Fruit fly (Drosophila melanogaster) S2 (cell line): ENCODE results near the gene Nepl14.

Experiments used
- CG8478 ChIP-seq: fragments of >200 bp; optimal IDR thresholded peaks from 2 replicates; lab custom pipeline; 2018
- CTCF ChIP-seq, 2 experiments: fragments of >200 bp; optimal IDR thresholded peaks; 2 replicates each; lab custom pipeline; 2018

The Nepl14 gene

dm6 chr3R:22763587-22763986 is at the start of gene Nepl14:
Nepl14 (minus strand) TSS chr3R:22763711.
- TF ChIP-seq CTCF (optimal IDR thresholded peaks at IDR 0.05; lab: Kevin White, UChicago) (no peak), CG8478 (lab: Kevin White, UChicago) (no peak)

- TF ChIP-seq CTCF (optimal IDR thresholded peaks at IDR 0.05; lab: Kevin White, UChicago) = peak; percentile 62 to 66
- no peak for TF ChIP-seq CG8478 (lab: Kevin White, UChicago)
These were observed 46.8 kb upstream of the Nepl14 start for dm6 chr3R:22810277-22810676.

dm6 chr3R:22807132-22807531 is 43.6 kb upstream of the Nepl14 start:
- TF ChIP-seq CTCF (optimal IDR thresholded peaks at IDR 0.05; lab: Kevin White, UChicago) = no peak
- no peak for TF ChIP-seq CG8478 (lab: Kevin White, UChicago)

- TF ChIP-seq CG8478 (lab: Kevin White, UChicago) (no peak), CTCF (optimal IDR thresholded peaks at IDR 0.05; lab: Kevin White, UChicago) (no peak)
These were observed 40.3 kb upstream of the Nepl14 start, which contains the start of gene CG7031 for dm6 chr3R:22803655-22804341. CG7031 (plus strand) TSS chr3R:22804291.

- TF ChIP-seq CTCF (optimal IDR thresholded peaks at IDR 0.05; lab: Kevin White, UChicago) (peak; percentile 56 to 78), CG8478 (lab: Kevin White, UChicago) (no peak)
These were observed 30.4 kb upstream of the Nepl14 start for dm6 chr3R:22793953-22794352.

- no peak for TF ChIP-seq CG8478 (lab: Kevin White, UChicago)
- no peak for TF ChIP-seq CTCF (optimal IDR thresholded peaks at IDR 0.05; lab: Kevin White, UChicago)
These were observed 25.6 kb upstream of the Nepl14 start for dm6 chr3R:22789106-22789505.

dm6 chr3R:22784674-22785316 is 21.3 kb upstream of the Nepl14 start:
- TF ChIP-seq CG8478 (lab: Kevin White, UChicago) = no peak
- no peak for TF ChIP-seq CTCF (optimal IDR thresholded peaks at IDR 0.05; lab: Kevin White, UChicago)

dm6 chr3R:22781412-22781811 is 17.9 kb upstream of the Nepl14 start:
- TF ChIP-seq CTCF (optimal IDR thresholded peaks at IDR 0.05; lab: Kevin White, UChicago) = no peak
- no peak for TF ChIP-seq CG8478 (lab: Kevin White, UChicago)

- TF ChIP-seq CTCF (optimal IDR thresholded peaks at IDR 0.05; lab: Kevin White, UChicago) (no peak), CG8478 (lab: Kevin White, UChicago) (no peak)
These were observed 16.6 kb upstream of the Nepl14 start for dm6 chr3R:22780135-22780534.

dm6 chr3R:22776457-22776856 is 12.9 kb upstream of the Nepl14 start:
- TF ChIP-seq CTCF (optimal IDR thresholded peaks at IDR 0.05; lab: Kevin White, UChicago) = no peak
- TF ChIP-seq CG8478 (lab: Kevin White, UChicago) = no peak

- TF ChIP-seq CTCF (optimal IDR thresholded peaks at IDR 0.05; lab: Kevin White, UChicago) = no peak
- no peak for TF ChIP-seq CG8478 (lab: Kevin White, UChicago)
These were observed 8.2 kb upstream of the Nepl14 start, which contains the start of gene CG43095 for dm6 chr3R:22771670-22772069. CG43095 (minus strand) TSS chr3R:22771770.

- TF ChIP-seq CTCF (optimal IDR thresholded peaks at IDR 0.05; lab: Kevin White, UChicago) = no peak
These were observed 7.4 kb upstream of the Nepl14 start, which contains the start of gene CG43094 for dm6 chr3R:22770887-22771286. CG43094 (minus strand) TSS chr3R:22770987.

- TF ChIP-seq CG8478 (lab: Kevin White, UChicago) = no peak
- TF ChIP-seq CTCF (optimal IDR thresholded peaks at IDR 0.05; lab: Kevin White, UChicago) = no peak
These were observed 6.7 kb upstream of the Nepl14 start, which contains the start of gene CG43093 for dm6 chr3R:22770207-22770606. CG43093 (minus strand) TSS chr3R:22770307.

dm6 chr3R:22769567-22769966 is 6.1 kb upstream of the Nepl14 start, which contains the start of gene CG43092:
CG43092 (minus strand) TSS chr3R:22769667.
- TF ChIP-seq CG8478 (lab: Kevin White, UChicago) (no peak), CTCF (optimal IDR thresholded peaks at IDR 0.05; lab: Kevin White, UChicago) (no peak)

dm6 chr3R:22768633-22769032 is 5.1 kb upstream of the Nepl14 start, which contains the start of gene CG43091:
CG43091 (minus strand) TSS chr3R:22768733.
- no peak for TF ChIP-seq CG8478 (lab: Kevin White, UChicago)
- no peak for TF ChIP-seq CTCF (optimal IDR thresholded peaks at IDR 0.05; lab: Kevin White, UChicago)
